Worm (Caenorhabditis elegans) whole organism, L3 larva: ENCODE data around the gene B0272.3.

Source experiments
- R02D3.7 ChIP-seq: fragments of 150-350 bp; optimal IDR thresholded peaks from 2 replicates; lab custom pipeline; 2014; ENCODE audit warnings: missing biosample characterization, missing genetic modification characterization
- ZK546.5 ChIP-seq: sonication (generic microtip); optimal IDR thresholded peaks from 2 replicates; lab custom pipeline; 2017; ENCODE audit warnings: missing biosample characterization, missing genetic modification characterization
- aly-2 ChIP-seq: fragments of 150-350 bp; optimal IDR thresholded peaks from 2 replicates; lab custom pipeline; 2014; ENCODE audit warnings: missing biosample characterization, missing genetic modification characterization
- ama-1 ChIP-seq: fragments of 150-350 bp; optimal IDR thresholded peaks from 2 replicates; lab custom pipeline; 2018
- ceh-16 ChIP-seq: sonication (generic microtip); optimal IDR thresholded peaks from 2 replicates; lab custom pipeline; 2017; ENCODE audit warnings: missing biosample characterization, missing genetic modification characterization
- ceh-28 ChIP-seq: fragments of 150-350 bp; optimal IDR thresholded peaks from 2 replicates; lab custom pipeline; 2014; ENCODE audit warnings: missing biosample characterization, missing genetic modification reagents, missing genetic modification characterization
- ceh-82 ChIP-seq: fragments of 150-350 bp; optimal IDR thresholded peaks from 2 replicates; lab custom pipeline; 2014; ENCODE audit warnings: missing biosample characterization, missing genetic modification characterization
- ceh-9 ChIP-seq: sonication (generic microtip); optimal IDR thresholded peaks from 2 replicates; lab custom pipeline; 2018; ENCODE audit warnings: missing biosample characterization, missing genetic modification characterization
- daf-12 ChIP-seq: fragments of 150-350 bp; optimal IDR thresholded peaks from 2 replicates; lab custom pipeline; 2014; ENCODE audit warnings: missing biosample characterization, missing genetic modification reagents, missing genetic modification characterization
- egl-27 ChIP-seq: sonication (generic microtip); optimal IDR thresholded peaks from 4 replicates; lab custom pipeline; 2017; ENCODE audit warnings: missing biosample characterization, missing genetic modification reagents, missing genetic modification characterization
- egl-5 ChIP-seq: fragments of 150-350 bp; optimal IDR thresholded peaks from 2 replicates; lab custom pipeline; 2017; ENCODE audit warnings: missing biosample characterization, missing genetic modification reagents, missing genetic modification characterization, inconsistent platforms
- elt-1 ChIP-seq: fragments of 150-350 bp; optimal IDR thresholded peaks from 2 replicates; lab custom pipeline; 2014; ENCODE audit warnings: missing biosample characterization, missing genetic modification characterization
- elt-2 ChIP-seq: sonication (generic microtip); optimal IDR thresholded peaks from 2 replicates; lab custom pipeline; 2016; ENCODE audit warnings: missing genetic modification reagents, mild to moderate bottlenecking, missing genetic modification characterization, missing compliant biosample characterization
- elt-3 ChIP-seq, 3 experiments: fragments of 150-350 bp in 1 of 3; sonication (generic microtip) in 2 of 3; optimal IDR thresholded peaks; 2 replicates in 2 of 3; 4 replicates in 1 of 3; lab custom pipeline; 2014 to 2017; ENCODE audit warnings: missing biosample characterization in 3 of 3, missing genetic modification characterization in 3 of 3
- eor-1 ChIP-seq, 2 experiments: fragments of 150-350 bp; optimal IDR thresholded peaks; 2 replicates each; lab custom pipeline; 2014 to 2018; ENCODE audit warnings: missing biosample characterization in 2 of 2, missing genetic modification characterization in 2 of 2
- fkh-2 ChIP-seq: fragments of 150-350 bp; optimal IDR thresholded peaks from 2 replicates; lab custom pipeline; 2014; ENCODE audit warnings: missing biosample characterization, missing genetic modification reagents, missing genetic modification characterization
- fos-1 ChIP-seq: fragments of 150-350 bp; optimal IDR thresholded peaks from 2 replicates; lab custom pipeline; 2014; ENCODE audit warnings: missing biosample characterization, missing genetic modification characterization
- hmg-11 ChIP-seq: sonication (generic microtip); optimal IDR thresholded peaks from 2 replicates; lab custom pipeline; 2016; ENCODE audit warnings: missing genetic modification characterization, missing compliant biosample characterization
- jun-1 ChIP-seq: fragments of 150-350 bp; optimal IDR thresholded peaks from 2 replicates; lab custom pipeline; 2014; ENCODE audit warnings: missing biosample characterization, missing genetic modification reagents, missing genetic modification characterization
- lin-15B ChIP-seq: fragments of 150-350 bp; optimal IDR thresholded peaks from 2 replicates; lab custom pipeline; 2014; ENCODE audit warnings: missing biosample characterization, missing genetic modification characterization
- lin-39 ChIP-seq: fragments of 150-350 bp; optimal IDR thresholded peaks from 2 replicates; lab custom pipeline; 2018; ENCODE audit warnings: missing biosample characterization, missing genetic modification reagents, missing genetic modification characterization
- lsy-12 ChIP-seq: sonication (generic microtip); optimal IDR thresholded peaks from 2 replicates; lab custom pipeline; 2016; ENCODE audit warnings: mild to moderate bottlenecking, missing genetic modification characterization, missing compliant biosample characterization
- mdl-1 ChIP-seq: fragments of 150-350 bp; optimal IDR thresholded peaks from 2 replicates; lab custom pipeline; 2014; ENCODE audit warnings: missing biosample characterization, missing genetic modification characterization
- mml-1 ChIP-seq: fragments of 150-350 bp; sonication (generic microtip); optimal IDR thresholded peaks from 3 replicates; lab custom pipeline; 2014; ENCODE audit warnings: missing biosample characterization, missing genetic modification characterization
- nfya-1 ChIP-seq: sonication (generic microtip); optimal IDR thresholded peaks from 2 replicates; lab custom pipeline; 2017; ENCODE audit warnings: missing genetic modification characterization, mild to moderate bottlenecking, missing compliant biosample characterization, antibody characterized with exemption, moderate library complexity; ENCODE audit not compliant: insufficient read depth
- nhr-23 ChIP-seq: fragments of 150-350 bp; optimal IDR thresholded peaks from 2 replicates; lab custom pipeline; 2014; ENCODE audit warnings: missing biosample characterization, missing genetic modification reagents, missing genetic modification characterization
- nhr-25 ChIP-seq: sonication (generic microtip); optimal IDR thresholded peaks from 2 replicates; lab custom pipeline; 2017; ENCODE audit warnings: missing biosample characterization, missing genetic modification characterization
- nhr-28 ChIP-seq: fragments of 150-350 bp; optimal IDR thresholded peaks from 2 replicates; lab custom pipeline; 2014; ENCODE audit warnings: missing biosample characterization, missing genetic modification characterization
- nhr-43 ChIP-seq: sonication (generic microtip); optimal IDR thresholded peaks from 2 replicates; lab custom pipeline; 2016; ENCODE audit warnings: mild to moderate bottlenecking, missing genetic modification characterization, missing compliant biosample characterization; ENCODE audit not compliant: poor library complexity, severe bottlenecking
- nhr-67 ChIP-seq: fragments of 150-350 bp; optimal IDR thresholded peaks from 2 replicates; lab custom pipeline; 2014; ENCODE audit warnings: missing biosample characterization, missing genetic modification characterization
- nhr-76 ChIP-seq: fragments of 150-350 bp; sonication (generic microtip); optimal IDR thresholded peaks from 5 replicates; lab custom pipeline; 2014; ENCODE audit warnings: missing biosample characterization, missing genetic modification characterization
- nhr-77 ChIP-seq: fragments of 150-350 bp; optimal IDR thresholded peaks from 2 replicates; lab custom pipeline; 2014; ENCODE audit warnings: missing biosample characterization, missing genetic modification characterization
- pha-4 ChIP-seq: fragments of 150-350 bp; optimal IDR thresholded peaks from 2 replicates; lab custom pipeline; 2014; ENCODE audit warnings: missing biosample characterization, missing genetic modification reagents, missing genetic modification characterization
- pqm-1 ChIP-seq: fragments of 150-350 bp; optimal IDR thresholded peaks from 2 replicates; lab custom pipeline; 2017; ENCODE audit warnings: missing biosample characterization, missing genetic modification characterization, inconsistent platforms
- skn-1 ChIP-seq: fragments of 150-350 bp; optimal IDR thresholded peaks from 2 replicates; lab custom pipeline; 2014; ENCODE audit warnings: missing biosample characterization, missing genetic modification characterization
- snpc-4 ChIP-seq: fragments of 150-350 bp; optimal IDR thresholded peaks from 2 replicates; lab custom pipeline; 2014; ENCODE audit warnings: missing biosample characterization, missing genetic modification characterization
- tbx-2 ChIP-seq: sonication (generic microtip); optimal IDR thresholded peaks from 2 replicates; lab custom pipeline; 2016; ENCODE audit warnings: mild to moderate bottlenecking, missing genetic modification characterization, missing compliant biosample characterization
- zag-1 ChIP-seq: fragments of 150-350 bp; optimal IDR thresholded peaks from 2 replicates; lab custom pipeline; 2014; ENCODE audit warnings: missing biosample characterization, missing genetic modification characterization
- ztf-11 ChIP-seq: fragments of 150-350 bp; optimal IDR thresholded peaks from 2 replicates; lab custom pipeline; 2014; ENCODE audit warnings: missing biosample characterization, missing genetic modification characterization
- ztf-4 ChIP-seq: fragments of 150-350 bp; optimal IDR thresholded peaks from 2 replicates; lab custom pipeline; 2014; ENCODE audit warnings: missing biosample characterization, missing genetic modification characterization

Gene B0272.3

DNA sequence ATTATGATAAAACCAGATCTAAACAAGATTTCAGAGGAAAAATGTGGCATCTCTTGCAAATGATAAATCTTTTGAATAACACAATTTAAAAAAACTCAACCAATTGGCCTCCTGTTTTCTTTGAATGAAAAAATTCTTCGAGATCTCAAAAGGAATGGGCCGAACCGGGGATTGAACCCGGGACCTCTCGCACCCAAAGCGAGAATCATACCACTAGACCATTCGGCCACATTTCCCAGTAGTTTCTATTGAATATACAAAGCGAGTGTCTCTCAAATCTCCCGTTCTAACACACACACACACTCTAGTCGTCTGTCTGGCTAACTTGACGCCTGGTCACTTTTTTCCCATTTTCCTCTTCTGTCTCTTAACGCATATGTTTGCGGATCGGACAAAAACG is 36.3 kb downstream of the B0272.3 start:
- TF ChIP-seq nhr-23 (tag; lab: Kevin White, UChicago) (peak; percentile 55), R02D3.7 (tag; lab: Kevin White, UChicago) (peak; percentile 25), nhr-25 (tag; lab: Kevin White, UChicago) (peak; percentile 45), ceh-16 (tag; lab: Kevin White, UChicago) (no peak), nhr-43 (tag; lab: Kevin White, UChicago) (peak; percentile 91), elt-1 (peak; percentile 21), lin-15B (tag; lab: Kevin White, UChicago) (peak; percentile 18), ZK546.5 (tag; lab: Kevin White, UChicago) (no peak), ceh-82 (tag; lab: Kevin White, UChicago) (peak; percentile 55), egl-27 (tag; lab: Kevin White, UChicago) (peak; percentile 66), hmg-11 (peak; percentile 94), tbx-2 (peak; percentile 77), lsy-12 (tag; lab: Kevin White, UChicago) (peak; percentile 76), eor-1 (tag; optimal IDR thresholded peaks at IDR 0.05; lab: Kevin White, UChicago) (peak in 1 of 2 experiments; percentile 66), ztf-4 (tag; lab: Kevin White, UChicago) (peak; percentile 19), zag-1 (tag; lab: Kevin White, UChicago) (no peak), mdl-1 (tag; lab: Kevin White, UChicago) (no peak), pha-4 (tag; lab: Kevin White, UChicago) (peak; percentile 60), nfya-1 (tag; lab: Kevin White, UChicago) (peak; percentile 41), fos-1 (tag; lab: Kevin White, UChicago) (peak; percentile 27), ceh-28 (tag; lab: Kevin White, UChicago) (peak; percentile 44), aly-2 (tag; lab: Kevin White, UChicago) (no peak), mml-1 (no peak), daf-12 (tag; lab: Kevin White, UChicago) (no peak), snpc-4 (peak; percentile 25), lin-39 (tag; lab: Kevin White, UChicago) (peak; percentile 40), pqm-1 (tag; lab: Kevin White, UChicago) (no peak), nhr-77 (tag; lab: Kevin White, UChicago) (peak; percentile 41), skn-1 (tag; lab: Kevin White, UChicago) (peak; percentile 17), ceh-9 (no peak), nhr-28 (tag; lab: Kevin White, UChicago) (no peak), egl-5 (tag; lab: Kevin White, UChicago) (peak; percentile 78), jun-1 (tag; lab: Kevin White, UChicago) (peak; percentile 59)
- TF ChIP-seq, all 47 proteins: peak for 23

ce11 chrX:9472170-9472569 is 40.9 kb downstream of the B0272.3 start, which contains the start of gene gap-2:
Gene gap-2, plus strand, starts transcription at chrX:9472470.
- TF ChIP-seq lin-39 (tag; lab: Kevin White, UChicago) (no peak), R02D3.7 (tag; lab: Kevin White, UChicago) (no peak), nhr-67 (no peak), egl-5 (tag; lab: Kevin White, UChicago) (no peak), elt-2 (no peak), elt-3 (tag; optimal IDR thresholded peaks at IDR 0.05; lab: Kevin White, UChicago) (no peak), ama-1 (lab: Kevin White, UChicago) (no peak), mdl-1 (tag; lab: Kevin White, UChicago) (no peak), fos-1 (tag; lab: Kevin White, UChicago) (no peak), fkh-2 (tag; lab: Kevin White, UChicago) (no peak), nhr-77 (tag; lab: Kevin White, UChicago) (no peak), egl-27 (tag; lab: Kevin White, UChicago) (no peak), ceh-82 (tag; lab: Kevin White, UChicago) (no peak), nhr-76 (tag; lab: Kevin White, UChicago) (no peak)

DNA sequence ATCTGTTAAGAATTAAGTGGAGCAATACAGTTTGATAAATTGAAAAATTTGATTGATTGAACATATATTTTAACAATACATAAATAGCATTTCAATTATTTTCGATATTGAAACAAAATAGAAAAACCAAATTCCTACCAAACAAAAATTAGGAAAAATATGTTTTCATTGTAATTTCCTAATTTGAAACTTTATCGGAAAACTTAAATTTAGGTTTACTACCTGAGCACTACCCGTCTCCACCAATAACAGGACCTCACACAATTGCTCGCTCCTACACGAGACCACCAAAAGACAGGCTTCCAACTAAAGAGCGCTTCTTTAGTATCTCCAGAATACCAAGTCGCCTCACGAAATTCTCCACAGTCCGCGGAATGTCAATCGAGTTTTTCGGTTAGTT is 45.5 kb downstream of the B0272.3 start:
- TF ChIP-seq elt-2: no peak
- no peak for TF ChIP-seq pha-4 (tag; lab: Kevin White, UChicago)
- no peak for TF ChIP-seq mdl-1 (tag; lab: Kevin White, UChicago)
- TF ChIP-seq ceh-28 (tag; lab: Kevin White, UChicago): no peak
- no peak for TF ChIP-seq ceh-16 (tag; lab: Kevin White, UChicago)
- TF ChIP-seq snpc-4: no peak
- no peak for TF ChIP-seq ztf-11 (tag; lab: Kevin White, UChicago)
- no peak for TF ChIP-seq nhr-43 (tag; lab: Kevin White, UChicago)
